Worm (Caenorhabditis elegans) whole organism, mixed stage, embryonic: ENCODE data around the gene F57A10.2.
"Not testable (repeated sequence)": the region's sequence is repeated elsewhere in the genome, so short reads cannot be mapped to it uniquely, and the experiment has no call there.

Source experiments
- M03D4.4 ChIP-seq: sonication (generic microtip); optimal IDR thresholded peaks from 2 replicates; lab custom pipeline; 2017; ENCODE audit warnings: mild to moderate bottlenecking, missing genetic modification characterization, missing compliant biosample characterization
- ceh-43 ChIP-seq: fragments of 200-800 bp; sonication (Bioruptor generic); optimal IDR thresholded peaks from 2 replicates; lab custom pipeline; 2018; ENCODE audit warnings: mild to moderate bottlenecking, missing genetic modification characterization, moderate library complexity, missing compliant biosample characterization
- ces-1 ChIP-seq: fragments of 150-350 bp; optimal IDR thresholded peaks from 2 replicates; lab custom pipeline; 2014; ENCODE audit warnings: missing biosample characterization, missing genetic modification reagents, missing genetic modification characterization
- cnd-1 ChIP-seq: fragments of 200-800 bp; sonication (Bioruptor generic); optimal IDR thresholded peaks from 2 replicates; lab custom pipeline; 2018; ENCODE audit warnings: mild to moderate bottlenecking, missing genetic modification characterization, missing compliant biosample characterization
- lin-13 ChIP-seq: fragments of 150-350 bp; optimal IDR thresholded peaks from 2 replicates; lab custom pipeline; 2014; ENCODE audit warnings: missing biosample characterization, missing genetic modification characterization
- lsy-2 ChIP-seq: fragments of 150-350 bp; optimal IDR thresholded peaks from 2 replicates; lab custom pipeline; 2014; ENCODE audit warnings: missing biosample characterization, missing genetic modification characterization
- mls-2 ChIP-seq: sonication (generic microtip); optimal IDR thresholded peaks from 2 replicates; lab custom pipeline; 2016; ENCODE audit warnings: mild to moderate bottlenecking, missing genetic modification characterization, moderate library complexity, missing compliant biosample characterization
- nhr-12 ChIP-seq: fragments of 150-350 bp; optimal IDR thresholded peaks from 2 replicates; lab custom pipeline; 2014; ENCODE audit warnings: missing biosample characterization, missing genetic modification characterization
- nhr-2 ChIP-seq: fragments of 150-350 bp; optimal IDR thresholded peaks from 2 replicates; lab custom pipeline; 2014; ENCODE audit warnings: missing biosample characterization, missing genetic modification characterization
- snpc-4 ChIP-seq: fragments of 150-350 bp; optimal IDR thresholded peaks from 2 replicates; lab custom pipeline; 2014; ENCODE audit warnings: missing biosample characterization, missing genetic modification characterization
- sptf-1 ChIP-seq: sonication (generic microtip); optimal IDR thresholded peaks from 2 replicates; lab custom pipeline; 2017; ENCODE audit warnings: mild to moderate bottlenecking, missing genetic modification characterization, moderate library complexity, missing compliant biosample characterization
- unc-62 ChIP-seq: fragments of 150-350 bp; optimal IDR thresholded peaks from 2 replicates; lab custom pipeline; 2014; ENCODE audit warnings: missing biosample characterization, missing genetic modification reagents, missing genetic modification characterization

DNA sequence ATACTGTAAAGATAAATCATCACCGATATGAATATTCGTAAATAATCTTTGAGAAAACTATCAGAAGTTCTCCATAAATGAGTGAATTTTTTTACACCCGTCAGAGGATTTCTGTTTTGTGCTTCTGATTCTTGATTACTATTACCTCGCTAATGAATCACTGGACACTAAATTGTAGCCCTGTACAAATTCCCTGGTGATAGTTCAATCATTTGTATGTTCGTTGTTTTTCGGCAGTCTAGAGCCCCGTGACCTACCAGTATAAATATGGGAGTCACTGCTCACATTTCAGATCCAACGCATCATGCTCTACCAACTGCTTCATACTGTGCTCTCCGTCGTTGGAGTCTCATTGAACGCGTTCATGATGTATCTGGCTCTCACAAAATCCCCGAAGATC, 36.7 kb downstream of the F57A10.2 start, which contains the start of gene srd-27:
- not testable (repeated sequence) for TF ChIP-seq ceh-43 (GFP tag; lab: Kevin White, UChicago); cnd-1 (tag; lab: Kevin White, UChicago); snpc-4 (tag; lab: Kevin White, UChicago); M03D4.4; lsy-2 (tag; lab: Kevin White, UChicago); lin-13; nhr-2 (tag; lab: Kevin White, UChicago); sptf-1 (tag; lab: Kevin White, UChicago); unc-62; nhr-12 (tag; lab: Kevin White, UChicago); ces-1; mls-2 (tag; lab: Kevin White, UChicago)
